Worm (Caenorhabditis elegans) whole organism, L3 larva: ENCODE data around the gene nhr-182.

Experiments used
- R02D3.7 ChIP-seq: fragments of 150-350 bp; optimal IDR thresholded peaks from 2 replicates; lab custom pipeline; 2014; ENCODE audit warnings: missing biosample characterization, missing genetic modification characterization
- ZK546.5 ChIP-seq: sonication (generic microtip); optimal IDR thresholded peaks from 2 replicates; lab custom pipeline; 2017; ENCODE audit warnings: missing biosample characterization, missing genetic modification characterization
- aly-2 ChIP-seq: fragments of 150-350 bp; optimal IDR thresholded peaks from 2 replicates; lab custom pipeline; 2014; ENCODE audit warnings: missing biosample characterization, missing genetic modification characterization
- ceh-28 ChIP-seq: fragments of 150-350 bp; optimal IDR thresholded peaks from 2 replicates; lab custom pipeline; 2014; ENCODE audit warnings: missing biosample characterization, missing genetic modification reagents, missing genetic modification characterization
- daf-12 ChIP-seq: fragments of 150-350 bp; optimal IDR thresholded peaks from 2 replicates; lab custom pipeline; 2014; ENCODE audit warnings: missing biosample characterization, missing genetic modification reagents, missing genetic modification characterization
- elt-2 ChIP-seq: sonication (generic microtip); optimal IDR thresholded peaks from 2 replicates; lab custom pipeline; 2016; ENCODE audit warnings: missing genetic modification reagents, mild to moderate bottlenecking, missing genetic modification characterization, missing compliant biosample characterization
- elt-3 ChIP-seq, 3 experiments: fragments of 150-350 bp in 1 of 3; sonication (generic microtip) in 2 of 3; optimal IDR thresholded peaks; 2 replicates in 2 of 3; 4 replicates in 1 of 3; lab custom pipeline; 2014 to 2017; ENCODE audit warnings: missing biosample characterization in 3 of 3, missing genetic modification characterization in 3 of 3
- fkh-10 ChIP-seq: sonication (generic microtip); optimal IDR thresholded peaks from 2 replicates; lab custom pipeline; 2017; ENCODE audit warnings: missing biosample characterization, missing genetic modification reagents, missing genetic modification characterization
- fos-1 ChIP-seq: fragments of 150-350 bp; optimal IDR thresholded peaks from 2 replicates; lab custom pipeline; 2014; ENCODE audit warnings: missing biosample characterization, missing genetic modification characterization
- hmg-11 ChIP-seq: sonication (generic microtip); optimal IDR thresholded peaks from 2 replicates; lab custom pipeline; 2016; ENCODE audit warnings: missing genetic modification characterization, missing compliant biosample characterization
- jun-1 ChIP-seq: fragments of 150-350 bp; optimal IDR thresholded peaks from 2 replicates; lab custom pipeline; 2014; ENCODE audit warnings: missing biosample characterization, missing genetic modification reagents, missing genetic modification characterization
- lin-15B ChIP-seq: fragments of 150-350 bp; optimal IDR thresholded peaks from 2 replicates; lab custom pipeline; 2014; ENCODE audit warnings: missing biosample characterization, missing genetic modification characterization
- lin-39 ChIP-seq: fragments of 150-350 bp; optimal IDR thresholded peaks from 2 replicates; lab custom pipeline; 2018; ENCODE audit warnings: missing biosample characterization, missing genetic modification reagents, missing genetic modification characterization
- mdl-1 ChIP-seq: fragments of 150-350 bp; optimal IDR thresholded peaks from 2 replicates; lab custom pipeline; 2014; ENCODE audit warnings: missing biosample characterization, missing genetic modification characterization
- nfya-1 ChIP-seq: sonication (generic microtip); optimal IDR thresholded peaks from 2 replicates; lab custom pipeline; 2017; ENCODE audit warnings: missing genetic modification characterization, mild to moderate bottlenecking, missing compliant biosample characterization, antibody characterized with exemption, moderate library complexity; ENCODE audit not compliant: insufficient read depth
- nhr-11 ChIP-seq: fragments of 150-350 bp; optimal IDR thresholded peaks from 2 replicates; lab custom pipeline; 2014; ENCODE audit warnings: missing biosample characterization, missing genetic modification characterization
- nhr-12 ChIP-seq: fragments of 150-350 bp; optimal IDR thresholded peaks from 2 replicates; lab custom pipeline; 2014; ENCODE audit warnings: missing biosample characterization, missing genetic modification characterization
- nhr-23 ChIP-seq: fragments of 150-350 bp; optimal IDR thresholded peaks from 2 replicates; lab custom pipeline; 2014; ENCODE audit warnings: missing biosample characterization, missing genetic modification reagents, missing genetic modification characterization
- nhr-25 ChIP-seq: sonication (generic microtip); optimal IDR thresholded peaks from 2 replicates; lab custom pipeline; 2017; ENCODE audit warnings: missing biosample characterization, missing genetic modification characterization
- nhr-76 ChIP-seq: fragments of 150-350 bp; sonication (generic microtip); optimal IDR thresholded peaks from 5 replicates; lab custom pipeline; 2014; ENCODE audit warnings: missing biosample characterization, missing genetic modification characterization
- pha-4 ChIP-seq: fragments of 150-350 bp; optimal IDR thresholded peaks from 2 replicates; lab custom pipeline; 2014; ENCODE audit warnings: missing biosample characterization, missing genetic modification reagents, missing genetic modification characterization
- pqm-1 ChIP-seq: fragments of 150-350 bp; optimal IDR thresholded peaks from 2 replicates; lab custom pipeline; 2017; ENCODE audit warnings: missing biosample characterization, missing genetic modification characterization, inconsistent platforms
- skn-1 ChIP-seq: fragments of 150-350 bp; optimal IDR thresholded peaks from 2 replicates; lab custom pipeline; 2014; ENCODE audit warnings: missing biosample characterization, missing genetic modification characterization
- snpc-4 ChIP-seq: fragments of 150-350 bp; optimal IDR thresholded peaks from 2 replicates; lab custom pipeline; 2014; ENCODE audit warnings: missing biosample characterization, missing genetic modification characterization
- unc-62 ChIP-seq: fragments of 150-350 bp; sonication (generic microtip); optimal IDR thresholded peaks from 4 replicates; lab custom pipeline; 2014; ENCODE audit warnings: missing biosample characterization, missing genetic modification reagents, missing genetic modification characterization
- zag-1 ChIP-seq: fragments of 150-350 bp; optimal IDR thresholded peaks from 2 replicates; lab custom pipeline; 2014; ENCODE audit warnings: missing biosample characterization, missing genetic modification characterization

The nhr-182 gene

DNA sequence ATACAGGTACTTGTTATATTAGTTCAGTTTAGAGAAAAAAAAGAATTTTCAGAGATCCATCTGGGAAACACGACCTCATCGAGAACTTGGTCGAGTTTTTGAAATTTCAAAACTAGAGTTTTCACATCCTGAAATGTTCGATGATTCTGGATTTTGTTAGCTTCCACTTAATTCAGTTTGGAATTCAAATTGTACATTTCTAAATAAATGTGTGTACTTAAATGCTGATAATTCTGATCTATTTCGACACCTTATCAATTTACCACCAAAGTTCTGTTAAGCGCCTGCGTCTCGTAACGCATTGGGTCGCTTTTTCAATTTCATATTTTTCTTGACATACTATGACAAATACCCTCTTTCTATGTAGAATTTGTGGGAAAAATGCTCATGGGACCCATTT, 34.9 kb upstream of the nhr-182 start, which contains the start of gene nhr-226:
TSS of gene nhr-226 (plus strand) at position 301 of the 400 bp plus-strand sequence.
- TF ChIP-seq elt-2 (peak; percentile 44), pqm-1 (peak; percentile 31), lin-39 (tag; lab: Kevin White, UChicago) (no peak)

- no peak for TF ChIP-seq jun-1 (tag; lab: Kevin White, UChicago)
- peak; percentile 37 for TF ChIP-seq elt-2
These were observed 32.5 kb upstream of the nhr-182 start, which contains the start of gene nhr-115 for ce11 chrV:2292240-2292639. nhr-115 (plus strand) TSS chrV:2292540.

DNA sequence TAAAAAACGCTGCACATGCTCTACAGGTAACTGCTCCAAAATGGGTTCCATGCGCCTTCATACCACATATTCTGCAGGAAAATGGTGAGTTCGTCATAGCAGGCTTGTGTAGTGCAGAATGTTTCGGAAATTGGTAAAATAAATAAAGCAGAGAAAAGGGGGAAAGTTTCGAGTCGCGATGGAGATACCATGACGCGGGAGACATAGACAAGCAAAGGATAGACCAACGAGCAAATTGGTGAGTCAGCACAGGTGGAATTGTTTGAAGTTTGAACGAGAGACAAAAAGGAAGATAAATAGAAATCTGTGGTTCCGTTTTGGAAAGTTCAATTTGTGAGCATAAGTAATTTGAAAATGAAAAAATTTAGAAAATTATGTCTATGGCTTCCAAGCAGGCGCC, 30.6 kb upstream of the nhr-182 start, which contains the start of gene nhr-225:
TSS of gene nhr-225 (minus strand) at position 146 of the 400 bp plus-strand sequence.
- TF ChIP-seq daf-12 (no peak), pha-4 (tag; lab: Kevin White, UChicago) (peak; percentile 76)
- TF ChIP-seq, all 47 proteins: peak for 1

DNA sequence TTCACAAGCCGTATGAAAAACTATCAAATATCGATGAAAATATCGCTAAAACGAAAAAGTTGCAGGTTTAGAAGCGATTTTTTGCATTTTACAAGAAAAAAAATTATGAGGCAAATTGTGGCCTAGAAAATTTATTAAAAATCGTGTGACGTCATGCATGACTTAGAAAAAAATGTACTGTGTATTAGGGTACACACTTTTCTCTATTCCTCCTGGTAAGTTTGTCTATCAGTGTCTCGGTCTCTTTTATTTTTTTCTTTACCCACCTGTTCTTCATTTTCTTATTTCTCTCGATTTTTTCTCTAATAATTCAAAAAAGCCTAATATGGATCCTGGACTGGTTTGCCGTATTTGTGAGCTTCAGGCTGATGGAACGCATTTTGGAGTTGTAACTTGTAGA, 25.4 kb upstream of the nhr-182 start, which contains the start of gene nhr-227:
TSS of gene nhr-227 (plus strand) at position 326 of the 400 bp plus-strand sequence.
- TF ChIP-seq pha-4 (tag; lab: Kevin White, UChicago), result peak; percentile 15
- no peak for TF ChIP-seq zag-1 (tag; lab: Kevin White, UChicago)
- no peak for TF ChIP-seq nhr-12

ce11 chrV:2281499-2281898, 21.8 kb upstream of the nhr-182 start, which contains the start of gene nhr-228:
nhr-228 (plus strand) TSS chrV:2281759.
- TF ChIP-seq pha-4 (tag; lab: Kevin White, UChicago), result peak; percentile 91
- TF ChIP-seq ceh-28 (tag; lab: Kevin White, UChicago), result no peak
- peak; percentile 22 for TF ChIP-seq jun-1 (tag; lab: Kevin White, UChicago)
- TF ChIP-seq fkh-10 (GFP tag; lab: Kevin White, UChicago), result no peak
- no peak for TF ChIP-seq nhr-76 (tag; lab: Kevin White, UChicago)
- TF ChIP-seq elt-2, result peak; percentile 29
- TF ChIP-seq nfya-1, result peak; percentile 54
- no peak for TF ChIP-seq aly-2 (tag; lab: Kevin White, UChicago)
- TF ChIP-seq nhr-25 (tag; lab: Kevin White, UChicago), result peak; percentile 38
- peak; percentile 49 for TF ChIP-seq lin-15B
- TF ChIP-seq R02D3.7 (tag; lab: Kevin White, UChicago), result no peak
- TF ChIP-seq snpc-4 (tag; lab: Kevin White, UChicago), result peak; percentile 17
- TF ChIP-seq hmg-11, result peak; percentile 66
- no peak for TF ChIP-seq nhr-11 (tag; lab: Kevin White, UChicago)
- peak; percentile 46 for TF ChIP-seq nhr-23 (tag; lab: Kevin White, UChicago)
- peak; percentile 84 for TF ChIP-seq skn-1

- no peak for TF ChIP-seq mdl-1 (tag; lab: Kevin White, UChicago)
- no peak for TF ChIP-seq nhr-76 (tag; lab: Kevin White, UChicago)
- TF ChIP-seq hmg-11, result no peak
- TF ChIP-seq nhr-12, result no peak
- no peak for TF ChIP-seq lin-39 (tag; lab: Kevin White, UChicago)
These were observed 18.8 kb upstream of the nhr-182 start, which contains the start of gene fbxa-137 for ce11 chrV:2278543-2278942. fbxa-137 (plus strand) TSS chrV:2278816.

DNA sequence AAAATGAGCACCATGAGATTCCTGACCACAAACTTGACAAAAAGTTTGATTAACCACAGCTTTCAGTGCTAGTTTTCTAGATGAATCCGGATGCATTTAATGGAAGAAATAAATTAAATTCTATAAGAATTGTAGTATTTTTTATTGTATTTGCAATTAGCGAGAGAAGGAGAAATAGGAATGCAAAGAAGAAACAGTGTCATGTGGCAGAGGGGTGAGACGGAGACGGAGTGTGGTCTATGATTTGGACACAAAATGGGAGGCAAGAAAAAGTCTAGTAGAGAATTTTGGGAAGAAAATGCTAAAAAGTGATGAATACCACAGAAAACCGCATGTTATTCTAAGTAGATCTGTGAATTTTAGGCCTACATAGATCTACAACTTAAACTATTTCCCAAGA, 18.3 kb upstream of the nhr-182 start, which contains the start of gene nhr-59:
TSS of gene nhr-59 (minus strand) at position 214 of the 400 bp plus-strand sequence.
- TF ChIP-seq pqm-1 (peak; percentile 4), fos-1 (tag; lab: Kevin White, UChicago) (no peak), aly-2 (tag; lab: Kevin White, UChicago) (no peak), pha-4 (tag; lab: Kevin White, UChicago) (peak; percentile 44), elt-3 (tag; optimal IDR thresholded peaks at IDR 0.05; lab: Kevin White, UChicago) (no peak), elt-2 (peak; percentile 1), nhr-12 (no peak)

- TF ChIP-seq pha-4 (tag; lab: Kevin White, UChicago) (peak; percentile 21), lin-15B (peak; percentile 10), ZK546.5 (tag; lab: Kevin White, UChicago) (no peak), pqm-1 (peak; percentile 2), unc-62 (no peak)
These were observed 17.5 kb upstream of the nhr-182 start for ce11 chrV:2277260-2277659.
